Fruit fly (Drosophila melanogaster) whole organism, wandering third instar larva: ENCODE measurements around the gene CG6276.

ENCODE experiments used
- CG32264 ChIP-seq: fragments of 200-800 bp; sonication (Bioruptor generic); optimal IDR thresholded peaks from 2 replicates; lab custom pipeline; 2016; ENCODE audit warnings: missing biosample characterization, missing genetic modification characterization
- Vsx2 ChIP-seq: fragments of 200-300, 225-300 bp; sonication (Bioruptor generic); optimal IDR thresholded peaks from 2 replicates; lab custom pipeline; 2018; ENCODE audit warnings: missing biosample characterization, missing genetic modification characterization; ENCODE audit not compliant: partially characterized antibody
- lola ChIP-seq: fragments of >200 bp; optimal IDR thresholded peaks from 2 replicates; lab custom pipeline; 2017; ENCODE audit warnings: missing biosample characterization, missing genetic modification characterization
- woc ChIP-seq: sonication (Bioruptor generic); optimal IDR thresholded peaks from 2 replicates; lab custom pipeline; 2016; ENCODE audit warnings: missing biosample characterization, mild to moderate bottlenecking, missing genetic modification characterization

dm6 chr3R:15290642-15291118, 29.2 kb downstream of the CG6276 start, which contains the start of gene CG45218:
- TF ChIP-seq lola (GFP tag; lab: Kevin White, UChicago), result no peak
- TF ChIP-seq Vsx2, result peak; percentile 21
- no peak for TF ChIP-seq CG32264
- no peak for TF ChIP-seq woc
